Fruit fly (Drosophila melanogaster) whole organism, wandering third instar larva: ENCODE results near the gene aub.
A peak's percentile ranks its signal among the peaks of the same experiment; 100 is the strongest.

Experiments used
- Abd-B ChIP-seq: fragments of >200 bp; optimal IDR thresholded peaks from 2 replicates; lab custom pipeline; 2017; ENCODE audit warnings: missing biosample characterization, missing genetic modification characterization
- CG32264 ChIP-seq: fragments of 200-800 bp; sonication (Bioruptor generic); optimal IDR thresholded peaks from 2 replicates; lab custom pipeline; 2016; ENCODE audit warnings: missing biosample characterization, missing genetic modification characterization
- CG9705 ChIP-seq: fragments of 200-800 bp; sonication (Bioruptor generic); optimal IDR thresholded peaks from 2 replicates; lab custom pipeline; 2018; ENCODE audit warnings: missing biosample characterization, mild to moderate bottlenecking, missing genetic modification characterization
- CrebA ChIP-seq: fragments of 200-800 bp; sonication (Bioruptor generic); optimal IDR thresholded peaks from 2 replicates; lab custom pipeline; 2016; ENCODE audit warnings: missing biosample characterization, mild to moderate bottlenecking, missing genetic modification characterization, borderline replicate concordance
- Dfd ChIP-seq: fragments of >200 bp; optimal IDR thresholded peaks from 2 replicates; lab custom pipeline; 2017; ENCODE audit warnings: missing biosample characterization, missing genetic modification characterization
- GATAd ChIP-seq: sonication (Bioruptor generic); optimal IDR thresholded peaks from 2 replicates; lab custom pipeline; 2016; ENCODE audit warnings: missing biosample characterization, missing genetic modification characterization
- HLH106 ChIP-seq: fragments of 200-800 bp; optimal IDR thresholded peaks from 3 replicates; lab custom pipeline; 2019; ENCODE audit warnings: missing biosample characterization, mild to moderate bottlenecking, missing genetic modification characterization, moderate library complexity
- Hnf4 ChIP-seq: fragments of 200-800 bp; sonication (Bioruptor generic); optimal IDR thresholded peaks from 2 replicates; lab custom pipeline; 2016; ENCODE audit warnings: missing biosample characterization, mild to moderate bottlenecking, missing genetic modification characterization
- Hr78 ChIP-seq: fragments of >200 bp; optimal IDR thresholded peaks from 2 replicates; lab custom pipeline; 2017; ENCODE audit warnings: missing biosample characterization, missing genetic modification characterization
- Jra ChIP-seq: sonication (Bioruptor generic); optimal IDR thresholded peaks from 2 replicates; lab custom pipeline; 2016; ENCODE audit warnings: missing biosample characterization, missing genetic modification characterization
- Mio ChIP-seq: sonication (Bioruptor generic); optimal IDR thresholded peaks from 2 replicates; lab custom pipeline; 2016; ENCODE audit warnings: missing biosample characterization, missing genetic modification characterization
- Myc ChIP-seq: fragments of >200 bp; optimal IDR thresholded peaks from 2 replicates; lab custom pipeline; 2017
- OdsH ChIP-seq: fragments of 200-800 bp; sonication (Bioruptor generic); optimal IDR thresholded peaks from 2 replicates; lab custom pipeline; 2016; ENCODE audit warnings: missing biosample characterization, mild to moderate bottlenecking, missing genetic modification characterization
- Rel ChIP-seq, 2 experiments: fragments of 200-800 bp; sonication (Bioruptor generic) in 1 of 2; optimal IDR thresholded peaks; 2 replicates in 1 of 2; 3 replicates in 1 of 2; lab custom pipeline; 2016 to 2019; ENCODE audit warnings: mild to moderate bottlenecking in 2 of 2, missing biosample characterization in 2 of 2, missing genetic modification characterization in 2 of 2, moderate library complexity in 1 of 2
- Sp1 ChIP-seq: fragments of 200-800 bp; sonication (Bioruptor generic); optimal IDR thresholded peaks from 3 replicates; lab custom pipeline; 2019; ENCODE audit warnings: missing biosample characterization, mild to moderate bottlenecking, missing genetic modification characterization, moderate library complexity
- Vsx2 ChIP-seq: fragments of 200-300, 225-300 bp; sonication (Bioruptor generic); optimal IDR thresholded peaks from 2 replicates; lab custom pipeline; 2018; ENCODE audit warnings: missing biosample characterization, missing genetic modification characterization; ENCODE audit not compliant: partially characterized antibody
- br ChIP-seq: fragments of 200-800 bp; sonication (Bioruptor generic); optimal IDR thresholded peaks from 2 replicates; lab custom pipeline; 2016; ENCODE audit warnings: missing biosample characterization, missing genetic modification characterization
- brk ChIP-seq: fragments of 200-800 bp; sonication (Bioruptor generic); optimal IDR thresholded peaks from 2 replicates; lab custom pipeline; 2016; ENCODE audit warnings: missing biosample characterization, mild to moderate bottlenecking, missing genetic modification characterization
- dl ChIP-seq, 2 experiments: fragments of 175-275, 200-275 bp in 1 of 2; fragments of 200-275 bp in 1 of 2; sonication (Bioruptor generic); optimal IDR thresholded peaks; lab custom pipeline; 2018; ENCODE audit warnings: mild to moderate bottlenecking in 2 of 2, missing biosample characterization in 2 of 2, missing genetic modification characterization in 2 of 2, moderate library complexity in 2 of 2; ENCODE audit not compliant: partially characterized antibody in 2 of 2, insufficient read depth in 1 of 2
- dsf ChIP-seq: sonication (Bioruptor generic); optimal IDR thresholded peaks from 2 replicates; lab custom pipeline; 2016; ENCODE audit warnings: missing biosample characterization, missing genetic modification characterization, borderline replicate concordance
- ey ChIP-seq: fragments of 200-800 bp; sonication (Bioruptor generic); optimal IDR thresholded peaks from 2 replicates; lab custom pipeline; 2016; ENCODE audit warnings: missing biosample characterization, missing genetic modification characterization
- foxo ChIP-seq, 2 experiments: fragments of 200-800 bp; sonication (Bioruptor generic); optimal IDR thresholded peaks; 2 replicates in 1 of 2; 3 replicates in 1 of 2; lab custom pipeline; 2016 to 2017; ENCODE audit warnings: missing biosample characterization in 2 of 2, missing genetic modification characterization in 2 of 2
- fru ChIP-seq: fragments of 200-800 bp; sonication (Bioruptor generic); optimal IDR thresholded peaks from 3 replicates; lab custom pipeline; 2016; ENCODE audit warnings: missing biosample characterization, mild to moderate bottlenecking, missing genetic modification characterization
- h ChIP-seq: fragments of 200-800 bp; sonication (Bioruptor generic); optimal IDR thresholded peaks from 3 replicates; lab custom pipeline; 2016; ENCODE audit warnings: missing biosample characterization, mild to moderate bottlenecking, missing genetic modification characterization
- jim ChIP-seq: fragments of 175-275, 200-325 bp; sonication (Bioruptor generic); optimal IDR thresholded peaks from 2 replicates; lab custom pipeline; 2016; ENCODE audit warnings: missing biosample characterization, mild to moderate bottlenecking, missing genetic modification characterization
- lola ChIP-seq: fragments of >200 bp; optimal IDR thresholded peaks from 2 replicates; lab custom pipeline; 2017; ENCODE audit warnings: missing biosample characterization, missing genetic modification characterization
- psq ChIP-seq: fragments of 200-800 bp; sonication (Bioruptor generic); optimal IDR thresholded peaks from 3 replicates; lab custom pipeline; 2017; ENCODE audit warnings: missing biosample characterization, mild to moderate bottlenecking, missing genetic modification characterization, moderate library complexity
- rgr ChIP-seq: fragments of 200-800 bp; sonication (Bioruptor generic); optimal IDR thresholded peaks from 3 replicates; lab custom pipeline; 2016; ENCODE audit warnings: missing biosample characterization, mild to moderate bottlenecking, missing genetic modification characterization
- sage ChIP-seq: fragments of 200-800 bp; sonication (Bioruptor generic); optimal IDR thresholded peaks from 2 replicates; lab custom pipeline; 2016; ENCODE audit warnings: missing biosample characterization, mild to moderate bottlenecking, missing genetic modification characterization
- sv ChIP-seq: fragments of 200-800 bp; sonication (Bioruptor generic); optimal IDR thresholded peaks from 3 replicates; lab custom pipeline; 2016; ENCODE audit warnings: missing biosample characterization, missing genetic modification characterization
- tai ChIP-seq: sonication (Bioruptor generic); optimal IDR thresholded peaks from 2 replicates; lab custom pipeline; 2016; ENCODE audit warnings: missing biosample characterization, missing genetic modification characterization
- usp ChIP-seq: fragments of >200 bp; optimal IDR thresholded peaks from 2 replicates; lab custom pipeline; 2017; ENCODE audit warnings: missing biosample characterization, missing genetic modification characterization
- woc ChIP-seq: sonication (Bioruptor generic); optimal IDR thresholded peaks from 2 replicates; lab custom pipeline; 2016; ENCODE audit warnings: missing biosample characterization, mild to moderate bottlenecking, missing genetic modification characterization

Gene aub

DNA sequence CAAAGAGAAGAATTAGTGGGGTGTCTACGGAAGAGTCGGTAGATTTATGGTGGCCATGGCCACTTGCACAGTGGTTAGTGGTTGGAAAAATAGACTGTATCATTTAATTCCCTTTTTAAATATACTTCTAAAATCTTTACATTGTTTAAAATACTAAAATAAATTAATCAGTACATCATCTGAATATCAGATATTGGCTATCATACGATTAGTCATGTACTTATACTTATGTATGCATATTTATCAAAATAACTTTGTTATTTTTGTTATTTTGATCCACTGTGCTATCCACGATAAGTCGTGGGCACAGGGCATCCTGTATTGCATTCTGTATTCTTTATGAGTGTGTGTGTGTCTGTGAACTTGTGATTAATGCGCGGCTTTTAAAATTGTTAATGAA is 13.4 kb upstream of the aub start (continued):
- no peak for TF ChIP-seq CrebA (GFP tag; lab: Kevin White, UChicago)
- TF ChIP-seq Dfd (GFP tag; lab: Kevin White, UChicago), result no peak
- no peak for TF ChIP-seq jim

DNA sequence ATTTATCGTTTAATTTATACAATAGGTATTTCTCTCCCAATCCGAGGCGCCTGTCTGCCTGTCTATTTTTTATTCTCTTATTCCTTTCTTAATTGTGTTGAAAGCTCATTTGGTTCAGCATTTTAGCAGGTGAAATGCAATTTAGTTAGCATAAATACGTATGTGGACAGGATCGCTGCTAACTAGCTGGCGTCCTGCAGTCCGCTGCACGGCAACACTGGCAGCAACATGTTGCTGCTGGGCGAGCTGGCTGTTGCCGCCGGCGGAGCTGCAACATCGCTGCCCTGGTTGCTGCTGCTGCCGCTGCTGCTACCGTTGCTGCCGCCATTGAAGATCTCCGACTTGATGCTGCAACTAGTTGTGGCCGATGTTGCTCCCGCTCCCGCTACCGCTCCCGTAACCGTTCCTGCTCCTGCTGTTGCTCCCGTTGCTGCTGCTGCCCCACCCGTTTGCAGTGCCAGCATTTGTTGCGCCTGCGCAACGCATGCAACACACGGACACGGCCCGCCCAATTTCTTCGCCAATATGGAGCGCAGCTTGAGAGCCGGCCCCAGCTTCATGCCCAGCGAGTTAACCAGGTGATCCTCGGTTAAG is 12.8 kb upstream of the aub start:
- TF ChIP-seq tai (GFP tag; lab: Kevin White, UChicago) (no peak), Jra (GFP tag; lab: Kevin White, UChicago) (no peak)

DNA sequence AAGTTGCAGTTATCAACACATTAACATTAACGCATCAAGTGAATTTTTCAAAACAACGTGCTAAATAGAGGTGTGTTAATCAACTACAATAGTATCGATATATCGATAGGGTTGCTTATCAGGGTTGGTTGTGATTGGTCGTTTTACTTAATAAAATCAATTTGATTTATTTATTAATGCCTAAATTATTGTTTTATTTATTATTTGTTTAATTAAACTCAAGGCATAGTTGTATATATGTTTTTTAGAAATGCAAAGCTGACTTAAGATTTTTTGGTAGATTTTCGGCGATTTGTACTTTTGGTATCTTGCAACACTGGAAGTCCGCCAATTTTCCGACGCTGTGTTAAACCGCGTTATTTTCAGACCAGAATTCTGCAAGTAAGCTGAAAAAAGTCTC is 9.7 kb upstream of the aub start, which contains the start of the genes Art8 and dUTPase:
Art8 (minus strand) TSS at position 88 of the 400 bp plus-strand sequence.
dUTPase (plus strand) TSS at position 314 of the 400 bp plus-strand sequence.
- TF ChIP-seq Vsx2 (GFP tag; lab: Kevin White, UChicago) (no peak), h (GFP tag; lab: Kevin White, UChicago) (peak; percentile 76), Sp1 (GFP tag; lab: Kevin White, UChicago) (peak; percentile 68), CG32264 (GFP tag; lab: Kevin White, UChicago) (no peak), Jra (GFP tag; lab: Kevin White, UChicago) (peak; percentile 78), tai (GFP tag; lab: Kevin White, UChicago) (no peak), psq (GFP tag; lab: Kevin White, UChicago) (peak; percentile 69), GATAd (no peak), brk (GFP tag; lab: Kevin White, UChicago) (no peak), woc (GFP tag; lab: Kevin White, UChicago) (no peak), Abd-B (GFP tag; lab: Kevin White, UChicago) (no peak), dsf (GFP tag; lab: Kevin White, UChicago) (peak; percentile 79), Hr78 (no peak), Rel (GFP tag; optimal IDR thresholded peaks at IDR 0.05; lab: Kevin White, UChicago) (no peak), Rel (tag; optimal IDR thresholded peaks at IDR 0.05; lab: Kevin White, UChicago) (peak; percentile 43), usp (GFP tag; lab: Kevin White, UChicago) (no peak), dl (GFP tag; optimal IDR thresholded peaks at IDR 0.05; lab: Kevin White, UChicago; ENCODE audit: insufficient read depth in 1 of 2, partially characterized antibody in 2 of 2) (no peak), Myc (lab: Kevin White, UChicago) (peak; percentile 40), HLH106 (tag; lab: Kevin White, UChicago) (peak; percentile 68), Dfd (GFP tag; lab: Kevin White, UChicago) (no peak), jim (no peak), foxo (GFP tag; optimal IDR thresholded peaks at IDR 0.05; lab: Kevin White, UChicago) (peak in 1 of 2 experiments; percentile 84), CG9705 (GFP tag; lab: Kevin White, UChicago) (peak; percentile 24), ey (GFP tag; lab: Kevin White, UChicago) (peak; percentile 51), Hnf4 (GFP tag; lab: Kevin White, UChicago) (peak; percentile 83), br (GFP tag; lab: Kevin White, UChicago) (peak; percentile 51), OdsH (GFP tag; lab: Kevin White, UChicago) (peak; percentile 70), rgr (peak; percentile 73), sage (GFP tag; lab: Kevin White, UChicago) (peak; percentile 74), CrebA (GFP tag; lab: Kevin White, UChicago) (no peak), sv (GFP tag; lab: Kevin White, UChicago) (peak; percentile 72), fru (GFP tag; lab: Kevin White, UChicago) (peak; percentile 56)

DNA sequence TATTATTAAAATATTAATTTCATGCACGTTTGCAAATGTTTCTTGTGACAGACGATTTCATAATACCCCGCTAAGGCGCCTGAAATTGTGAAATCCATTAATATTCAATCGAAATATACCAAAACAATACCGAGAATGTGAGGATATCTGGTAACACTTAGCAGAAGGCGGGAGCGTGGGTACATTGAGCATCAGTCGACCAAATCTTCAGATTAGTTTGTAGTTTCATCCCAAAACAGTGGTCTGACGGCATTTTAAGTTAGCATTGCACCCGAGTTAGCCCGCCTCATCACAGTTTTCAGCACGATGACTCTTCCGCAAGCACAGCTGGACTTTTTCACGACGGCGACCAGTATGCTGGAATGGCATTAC is 3.4 kb upstream of the aub start, which contains the start of gene Nup154:
Nup154 (plus strand) TSS at position 147 of the 372 bp plus-strand sequence.
- TF ChIP-seq lola (no peak), CrebA (GFP tag; lab: Kevin White, UChicago) (no peak), HLH106 (tag; lab: Kevin White, UChicago) (no peak), Mio (GFP tag; lab: Kevin White, UChicago) (no peak), h (GFP tag; lab: Kevin White, UChicago) (no peak), sv (GFP tag; lab: Kevin White, UChicago) (no peak), Dfd (GFP tag; lab: Kevin White, UChicago) (no peak), br (GFP tag; lab: Kevin White, UChicago) (no peak), tai (GFP tag; lab: Kevin White, UChicago) (no peak)
